Fruit fly (Drosophila melanogaster): ENCODE data around the gene CG42564.

The CG42564 gene

dm6 chr3R:6381784-6382183 lies 7.5 kb downstream of the CG42564 start:
- TF ChIP-seq CG8159 (tag; optimal IDR thresholded peaks at IDR 0.05) (no peak), Pif1A (GFP tag; optimal IDR thresholded peaks at IDR 0.05) (no peak), Snoo (tag; optimal IDR thresholded peaks at IDR 0.05) (no peak), CG9948 (tag; optimal IDR thresholded peaks at IDR 0.05) (no peak), CG12605 (GFP tag; IDR thresholded peaks at IDR 0.05) (no peak), fd96Ca (GFP tag; IDR thresholded peaks at IDR 0.05) (no peak), CG13204 (GFP tag; optimal IDR thresholded peaks at IDR 0.05) (no peak), CG17806 (tag; optimal IDR thresholded peaks at IDR 0.05) (no peak), D1 (tag; optimal IDR thresholded peaks at IDR 0.05) (no peak), CG14655 (GFP tag; optimal IDR thresholded peaks at IDR 0.05) (no peak), CG15710 (tag; optimal IDR thresholded peaks at IDR 0.05) (no peak), rn (GFP tag; IDR thresholded peaks at IDR 0.05) (no peak)

- no peak for TF ChIP-seq EcR (GFP tag; optimal IDR thresholded peaks at IDR 0.05)
- no peak for TF ChIP-seq D1 (tag; optimal IDR thresholded peaks at IDR 0.05)
- TF ChIP-seq Snoo (tag; optimal IDR thresholded peaks at IDR 0.05): no peak
- no peak for TF ChIP-seq CG8159 (tag; optimal IDR thresholded peaks at IDR 0.05)
- no peak for TF ChIP-seq CG4496 (GFP tag; IDR thresholded peaks at IDR 0.05)
- TF ChIP-seq fd96Ca (GFP tag; IDR thresholded peaks at IDR 0.05): no peak
- TF ChIP-seq CG17806 (tag; optimal IDR thresholded peaks at IDR 0.05): no peak
- TF ChIP-seq CG13204 (GFP tag; optimal IDR thresholded peaks at IDR 0.05): no peak
- TF ChIP-seq Pif1B (GFP tag; optimal IDR thresholded peaks at IDR 0.05): no peak
Measured at dm6 chr3R:6382733-6383465, 8.6 kb downstream of the CG42564 start, which contains the start of gene gzl. gzl (plus strand) TSS chr3R:6382914.

dm6 chr3R:6383466-6383769 lies 9.1 kb downstream of the CG42564 start:
- TF ChIP-seq CG4496 (GFP tag; IDR thresholded peaks at IDR 0.05) (no peak), EcR (GFP tag; optimal IDR thresholded peaks at IDR 0.05) (peak; percentile 86)

- no peak for TF ChIP-seq CG32121 (GFP tag; IDR thresholded peaks at IDR 0.05)
- TF ChIP-seq CG8159 (tag; optimal IDR thresholded peaks at IDR 0.05): no peak
- TF ChIP-seq CG8301 (tag; optimal IDR thresholded peaks at IDR 0.05): no peak
- no peak for TF ChIP-seq EcR (GFP tag; optimal IDR thresholded peaks at IDR 0.05)
- TF ChIP-seq CG34367 (tag; optimal IDR thresholded peaks at IDR 0.05): no peak
- TF ChIP-seq fd96Ca (GFP tag; IDR thresholded peaks at IDR 0.05): no peak
- no peak for TF ChIP-seq CG10348 (GFP tag; IDR thresholded peaks at IDR 0.05)
- TF ChIP-seq gl (tag; optimal IDR thresholded peaks at IDR 0.05): no peak
Measured at dm6 chr3R:6388414-6388830, 14.1 kb downstream of the CG42564 start.

dm6 chr3R:6393515-6394246 lies 19.4 kb downstream of the CG42564 start:
- no peak for TF ChIP-seq CG9948 (tag; optimal IDR thresholded peaks at IDR 0.05)
- TF ChIP-seq rn (GFP tag; IDR thresholded peaks at IDR 0.05): no peak
- TF ChIP-seq CG12605 (GFP tag; IDR thresholded peaks at IDR 0.05): no peak
- no peak for TF ChIP-seq CG13204 (GFP tag; optimal IDR thresholded peaks at IDR 0.05)
- TF ChIP-seq gl (tag; optimal IDR thresholded peaks at IDR 0.05): no peak

dm6 chr3R:6394247-6394522 lies 19.9 kb downstream of the CG42564 start:
- TF ChIP-seq CG4496 (GFP tag; IDR thresholded peaks at IDR 0.05) (no peak), rn (GFP tag; IDR thresholded peaks at IDR 0.05) (no peak), EcR (GFP tag; optimal IDR thresholded peaks at IDR 0.05) (peak; percentile 33)

- TF ChIP-seq CG14655 (GFP tag; optimal IDR thresholded peaks at IDR 0.05) (no peak), CG8301 (tag; optimal IDR thresholded peaks at IDR 0.05) (peak; percentile 42), D1 (tag; optimal IDR thresholded peaks at IDR 0.05) (no peak), CG17806 (tag; optimal IDR thresholded peaks at IDR 0.05) (peak; percentile 48), fd96Ca (GFP tag; IDR thresholded peaks at IDR 0.05) (no peak), Snoo (tag; optimal IDR thresholded peaks at IDR 0.05) (peak; percentile 50), Ets98B (GFP tag; IDR thresholded peaks at IDR 0.05) (no peak), Pif1A (GFP tag; optimal IDR thresholded peaks at IDR 0.05) (peak; percentile 33), CG4496 (GFP tag; IDR thresholded peaks at IDR 0.05) (no peak), CG15710 (tag; optimal IDR thresholded peaks at IDR 0.05) (peak; percentile 45), CG8159 (tag; optimal IDR thresholded peaks at IDR 0.05) (peak; percentile 51), CG34367 (tag; optimal IDR thresholded peaks at IDR 0.05) (no peak), gl (tag; optimal IDR thresholded peaks at IDR 0.05) (no peak), CG9948 (tag; optimal IDR thresholded peaks at IDR 0.05) (peak; percentile 27), rn (GFP tag; IDR thresholded peaks at IDR 0.05) (no peak), Pif1B (GFP tag; optimal IDR thresholded peaks at IDR 0.05) (peak; percentile 16), EcR (GFP tag; optimal IDR thresholded peaks at IDR 0.05) (peak; percentile 73), CG13204 (GFP tag; optimal IDR thresholded peaks at IDR 0.05) (no peak), CG32121 (GFP tag; IDR thresholded peaks at IDR 0.05) (no peak), CG10348 (GFP tag; IDR thresholded peaks at IDR 0.05) (no peak)
Measured at dm6 chr3R:6395572-6396295, 21.5 kb downstream of the CG42564 start.

All from whole organism, pupa.